Worm (Caenorhabditis elegans): ENCODE measurements around the gene wdr-20.

ce11 chrV:10152278-10152677 lies 18.3 kb upstream of the wdr-20 start, which contains the start of gene srsx-28:
- no peak for TF ChIP-seq him-1 (tag; optimal IDR thresholded peaks at IDR 0.05)
- no peak for TF ChIP-seq dao-5 (tag; optimal IDR thresholded peaks at IDR 0.05)

Data from whole organism, L4/young adult.